Worm (Caenorhabditis elegans): ENCODE data around the gene nrps-1.

- TF ChIP-seq W03F9.2 (tag; optimal IDR thresholded peaks at IDR 0.05) (no peak), him-1 (tag; optimal IDR thresholded peaks at IDR 0.05) (no peak)
These were observed 24.4 kb upstream of the nrps-1 start for ce11 chrIII:11510120-11510519.
